Fruit fly (Drosophila melanogaster): ENCODE measurements around the gene Vml.

DNA sequence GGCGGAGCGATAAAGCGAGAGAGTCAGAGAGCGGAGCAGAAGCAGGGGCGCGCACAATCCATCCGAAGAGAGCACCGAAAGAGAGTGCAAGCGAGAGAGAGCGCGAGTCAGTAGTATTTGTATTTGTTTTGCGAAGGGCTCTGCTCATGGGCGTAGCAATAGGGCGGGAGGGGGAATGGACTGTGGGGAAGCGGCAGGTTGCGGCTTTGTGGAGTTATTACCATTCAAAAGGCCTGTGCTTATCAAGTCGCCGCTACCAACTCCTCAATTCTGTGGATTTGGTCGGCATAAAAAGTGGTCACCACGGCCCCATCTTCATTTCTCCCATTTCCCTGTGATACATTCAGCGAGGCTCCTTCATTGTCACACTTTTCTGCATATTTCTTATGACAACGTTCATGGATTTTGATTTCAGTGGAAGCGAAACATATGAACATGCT is 25.5 kb downstream of the Vml start:
- TF ChIP-seq CG17912 (GFP tag; optimal IDR thresholded peaks at IDR 0.05) (no peak), bab2 (GFP tag; optimal IDR thresholded peaks at IDR 0.05) (no peak), NK7.1 (GFP tag; optimal IDR thresholded peaks at IDR 0.05) (no peak), CG33557 (GFP tag; optimal IDR thresholded peaks at IDR 0.05) (no peak), CG15269 (tag; optimal IDR thresholded peaks at IDR 0.05) (peak; percentile 51), CG4820 (GFP tag; optimal IDR thresholded peaks at IDR 0.05) (peak; percentile 39)

All from whole organism, embryonic.